Worm (Caenorhabditis elegans) whole organism, L2 larva: Measurements from ENCODE around the gene F52D2.6.

Experiments used
- fos-1 ChIP-seq: fragments of 150-350 bp; optimal IDR thresholded peaks from 2 replicates; lab custom pipeline; 2014; ENCODE audit warnings: missing biosample characterization, missing genetic modification characterization
- lin-39 ChIP-seq: fragments of 150-350 bp; optimal IDR thresholded peaks from 2 replicates; lab custom pipeline; 2014; ENCODE audit warnings: missing biosample characterization, missing genetic modification reagents, missing genetic modification characterization
- nhr-21 ChIP-seq: fragments of 150-350 bp; optimal IDR thresholded peaks from 2 replicates; lab custom pipeline; 2014; ENCODE audit warnings: missing biosample characterization, missing genetic modification characterization
- nhr-23 ChIP-seq: fragments of 150-350 bp; optimal IDR thresholded peaks from 2 replicates; lab custom pipeline; 2014; ENCODE audit warnings: missing biosample characterization, missing genetic modification reagents, missing genetic modification characterization
- nhr-237 ChIP-seq: fragments of 150-350 bp; optimal IDR thresholded peaks from 2 replicates; lab custom pipeline; 2014; ENCODE audit warnings: missing biosample characterization, missing genetic modification characterization
- nhr-6 ChIP-seq: fragments of 150-350 bp; optimal IDR thresholded peaks from 2 replicates; lab custom pipeline; 2014; ENCODE audit warnings: missing biosample characterization, missing genetic modification characterization
- sma-3 ChIP-seq: sonication (generic microtip); optimal IDR thresholded peaks from 2 replicates; lab custom pipeline; 2016; ENCODE audit warnings: missing genetic modification reagents, missing genetic modification characterization, missing compliant biosample characterization
- unc-55 ChIP-seq: fragments of 150-350 bp; sonication (generic microtip); optimal IDR thresholded peaks from 3 replicates; lab custom pipeline; 2014; ENCODE audit warnings: missing biosample characterization, missing genetic modification reagents, missing genetic modification characterization
- ztf-1 ChIP-seq: fragments of 200-800 bp; sonication (Bioruptor generic); conservative IDR thresholded peaks from 2 replicates; pipeline ENCODE4 v1.3.6; 2022; ENCODE audit warnings: missing genetic modification characterization, missing compliant biosample characterization

F52D2.6 gene

ce11 chrX:2021558-2021957, 45.8 kb downstream of the F52D2.6 start:
- TF ChIP-seq nhr-23 (no peak), ztf-1 (GFP tag; lab: Robert Waterston, UW) (no peak), nhr-237 (tag; lab: Kevin White, UChicago) (no peak), nhr-21 (no peak), nhr-6 (no peak), lin-39 (no peak), sma-3 (GFP tag; lab: Kevin White, UChicago) (no peak), unc-55 (GFP tag; lab: Kevin White, UChicago) (no peak)

ce11 chrX:2025405-2025804, 49.6 kb downstream of the F52D2.6 start:
- peak; percentile 13 for TF ChIP-seq fos-1 (tag; lab: Kevin White, UChicago)
